Fruit fly (Drosophila melanogaster) whole organism, adult: ENCODE results near the gene CG14104.

ENCODE experiments used
- CG11617 ChIP-seq: fragments of 200-800 bp; sonication (Bioruptor generic); optimal IDR thresholded peaks from 2 replicates; lab custom pipeline; 2017; ENCODE audit warnings: mild to moderate bottlenecking, missing biosample characterization, missing genetic modification reagents, missing genetic modification characterization
- CG12768 ChIP-seq: fragments of 200-800 bp; sonication (Bioruptor generic); optimal IDR thresholded peaks from 2 replicates; lab custom pipeline; 2017; ENCODE audit warnings: missing biosample characterization, missing genetic modification characterization, mild to moderate bottlenecking, moderate library complexity, missing genetic modification reagents
- CG14711 ChIP-seq: fragments of 200-800 bp; sonication (Bioruptor generic); optimal IDR thresholded peaks from 2 replicates; lab custom pipeline; 2018; ENCODE audit warnings: missing biosample characterization, mild to moderate bottlenecking, missing genetic modification characterization, moderate library complexity
- CG1620 ChIP-seq: fragments of 200-800 bp; sonication (Bioruptor generic); optimal IDR thresholded peaks from 2 replicates; lab custom pipeline; 2016; ENCODE audit warnings: missing biosample characterization, missing genetic modification characterization
- CG33017 ChIP-seq: fragments of 200-800 bp; sonication (Bioruptor generic); optimal IDR thresholded peaks from 2 replicates; lab custom pipeline; 2018; ENCODE audit warnings: missing biosample characterization, mild to moderate bottlenecking, missing genetic modification characterization, moderate library complexity
- CG5204 ChIP-seq: fragments of 200-800 bp; sonication (Bioruptor generic); optimal IDR thresholded peaks from 2 replicates; lab custom pipeline; 2016; ENCODE audit warnings: missing biosample characterization, missing genetic modification characterization
- CG7045 ChIP-seq: fragments of 200-800 bp; sonication (Bioruptor generic); optimal IDR thresholded peaks from 2 replicates; lab custom pipeline; 2017; ENCODE audit warnings: missing biosample characterization, mild to moderate bottlenecking, missing genetic modification characterization
- CG7101 ChIP-seq: fragments of 200-800 bp; sonication (Bioruptor generic); optimal IDR thresholded peaks from 2 replicates; lab custom pipeline; 2018; ENCODE audit warnings: missing biosample characterization, mild to moderate bottlenecking, missing genetic modification characterization, moderate library complexity
- Clk ChIP-seq: fragments of 200-800 bp; sonication (Bioruptor generic); optimal IDR thresholded peaks from 2 replicates; lab custom pipeline; 2017; ENCODE audit warnings: missing biosample characterization, missing genetic modification characterization
- Crg-1 ChIP-seq: fragments of 200-800 bp; sonication (Bioruptor generic); optimal IDR thresholded peaks from 2 replicates; lab custom pipeline; 2016; ENCODE audit warnings: missing biosample characterization, missing genetic modification characterization
- Hr96 ChIP-seq: fragments of 200-800 bp; sonication (Bioruptor generic); optimal IDR thresholded peaks from 2 replicates; lab custom pipeline; 2016; ENCODE audit warnings: missing biosample characterization, missing genetic modification characterization
- Mnt ChIP-seq: fragments of 200-800 bp; sonication (Bioruptor generic); optimal IDR thresholded peaks from 2 replicates; lab custom pipeline; 2016; ENCODE audit warnings: missing biosample characterization, mild to moderate bottlenecking, missing genetic modification characterization
- bab1 ChIP-seq: fragments of 200-800 bp; sonication (Bioruptor generic); optimal IDR thresholded peaks from 3 replicates; lab custom pipeline; 2019; ENCODE audit warnings: missing biosample characterization, mild to moderate bottlenecking, missing genetic modification characterization, moderate library complexity
- cic ChIP-seq: fragments of 200-800 bp; sonication (Bioruptor generic); optimal IDR thresholded peaks from 2 replicates; lab custom pipeline; 2017; ENCODE audit warnings: missing biosample characterization, mild to moderate bottlenecking, missing genetic modification characterization, moderate library complexity
- cnc ChIP-seq, 2 experiments: fragments of >200 bp; optimal IDR thresholded peaks; 2 replicates each; lab custom pipeline; 2017
- kay ChIP-seq: fragments of 200-800 bp; sonication (Bioruptor generic); peaks from one replicate; lab custom pipeline; 2016; ENCODE audit warnings: missing biosample characterization, missing genetic modification characterization, borderline replicate concordance
- ovo ChIP-seq: fragments of 200-800 bp; sonication (Bioruptor generic); optimal IDR thresholded peaks from 2 replicates; lab custom pipeline; 2016; ENCODE audit warnings: missing biosample characterization, missing genetic modification characterization
- pad ChIP-seq: fragments of 200-800 bp; sonication (Bioruptor generic); optimal IDR thresholded peaks from 3 replicates; lab custom pipeline; 2017; ENCODE audit warnings: missing biosample characterization, missing genetic modification characterization, mild to moderate bottlenecking, moderate library complexity, missing genetic modification reagents
- tj ChIP-seq: fragments of 200-800 bp; sonication (Bioruptor generic); optimal IDR thresholded peaks from 3 replicates; lab custom pipeline; 2017; ENCODE audit warnings: missing biosample characterization, mild to moderate bottlenecking, missing genetic modification characterization, moderate library complexity
- toe ChIP-seq: fragments of 200-800 bp; sonication (Bioruptor generic); optimal IDR thresholded peaks from 2 replicates; lab custom pipeline; 2016; ENCODE audit warnings: missing biosample characterization, missing genetic modification characterization

Gene CG14104

DNA sequence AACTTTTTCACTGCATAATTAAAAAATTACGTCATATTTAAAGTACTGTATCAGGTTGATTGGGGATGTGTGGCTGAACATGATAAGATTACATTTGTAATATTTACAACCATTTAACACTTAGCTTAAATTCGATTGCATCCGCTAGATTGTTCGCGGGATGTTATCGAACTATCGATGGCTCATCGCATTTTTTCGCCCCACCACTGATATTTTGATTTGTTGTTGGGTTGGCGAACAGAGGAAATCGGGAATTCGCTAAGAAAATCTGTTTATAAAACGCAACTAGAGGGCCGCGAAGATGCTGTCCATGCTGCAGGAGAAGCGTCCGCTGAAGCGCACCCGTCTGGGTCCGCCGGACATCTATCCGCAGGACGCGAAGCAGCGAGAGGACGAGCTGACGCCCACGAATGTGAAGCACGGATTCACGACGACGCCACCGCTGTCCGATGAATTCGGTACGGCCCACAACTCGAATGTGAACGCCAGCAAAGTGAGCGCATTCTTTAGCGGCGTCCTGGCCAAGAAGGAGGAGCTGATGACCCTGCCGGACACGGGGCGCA is 29.5 kb upstream of the CG14104 start, which contains the start of gene kto:
kto (plus strand) TSS at position 240 of the 563 bp plus-strand sequence.
- TF ChIP-seq pad (GFP tag; lab: Kevin White, UChicago) (no peak), tj (GFP tag; lab: Kevin White, UChicago) (no peak), CG11617 (GFP tag; lab: Kevin White, UChicago) (no peak), Crg-1 (GFP tag; lab: Kevin White, UChicago) (no peak), bab1 (GFP tag; lab: Kevin White, UChicago) (peak; percentile 35), CG7101 (tag; lab: Kevin White, UChicago) (no peak), cic (GFP tag; lab: Kevin White, UChicago) (peak; percentile 3)

DNA sequence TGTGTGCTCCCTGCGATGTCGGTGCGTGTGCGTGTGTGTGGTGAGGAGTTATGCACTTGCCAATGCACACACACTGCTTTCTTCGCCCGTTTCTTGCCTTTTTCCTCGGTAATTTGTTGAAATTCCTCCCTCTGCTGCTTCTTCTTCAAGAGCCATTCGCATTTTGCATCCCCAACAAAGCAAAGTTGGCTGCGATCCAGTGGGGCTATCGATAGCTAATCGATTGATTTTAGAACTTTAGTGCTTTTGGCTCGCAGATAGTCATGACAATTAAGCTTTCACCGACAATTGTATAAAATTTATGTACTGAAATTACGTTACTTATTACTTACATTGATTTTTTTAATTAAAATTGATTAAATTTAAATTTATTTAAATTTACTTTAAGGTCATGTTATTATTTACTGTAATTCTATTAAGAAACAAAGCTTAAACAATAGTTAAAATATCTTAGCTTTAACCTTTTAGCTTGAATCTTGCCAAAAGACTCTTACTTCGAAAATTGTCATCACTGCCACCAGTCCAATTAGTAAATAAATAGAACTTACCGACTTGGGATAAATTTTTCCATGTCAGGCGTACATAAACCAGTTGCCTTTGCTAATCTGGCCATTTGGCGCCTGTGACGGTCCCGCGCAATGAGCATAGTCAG is 27.3 kb upstream of the CG14104 start, which contains the start of the genes trc and CG32221:
trc (minus strand) TSS at position 162 of the 652 bp plus-strand sequence.
CG32221 (plus strand) TSS at position 528 of the 652 bp plus-strand sequence.
- no peak for TF ChIP-seq Hr96 (GFP tag; lab: Kevin White, UChicago)
- no peak for TF ChIP-seq CG5204 (GFP tag; lab: Kevin White, UChicago)
- peak; percentile 53 for TF ChIP-seq ovo
- TF ChIP-seq Crg-1 (GFP tag; lab: Kevin White, UChicago) = no peak
- TF ChIP-seq CG12768 (GFP tag; lab: Kevin White, UChicago) = no peak
- TF ChIP-seq kay (GFP tag; lab: Kevin White, UChicago) = no peak
- TF ChIP-seq CG14711 (tag; lab: Kevin White, UChicago) = peak; percentile 41
- peak; percentile 66 for TF ChIP-seq bab1 (GFP tag; lab: Kevin White, UChicago)
- peak; percentile 61 for TF ChIP-seq CG1620 (GFP tag; lab: Kevin White, UChicago)
- TF ChIP-seq cic (GFP tag; lab: Kevin White, UChicago) = no peak
- TF ChIP-seq pad (GFP tag; lab: Kevin White, UChicago) = peak; percentile 59
- TF ChIP-seq CG7045 (GFP tag; lab: Kevin White, UChicago) = no peak
- TF ChIP-seq CG33017 (tag; lab: Kevin White, UChicago) = peak; percentile 38
- TF ChIP-seq cnc (optimal IDR thresholded peaks at IDR 0.05; lab: Kevin White, UChicago) = no peak
- TF ChIP-seq CG7101 (tag; lab: Kevin White, UChicago) = peak; percentile 75
- no peak for TF ChIP-seq Clk (GFP tag; lab: Kevin White, UChicago)
- TF ChIP-seq CG11617 (GFP tag; lab: Kevin White, UChicago) = peak; percentile 34
- TF ChIP-seq toe (GFP tag; lab: Kevin White, UChicago) = no peak
- peak; percentile 63 for TF ChIP-seq Mnt (GFP tag; lab: Kevin White, UChicago)
- TF ChIP-seq tj (GFP tag; lab: Kevin White, UChicago) = peak; percentile 21

DNA sequence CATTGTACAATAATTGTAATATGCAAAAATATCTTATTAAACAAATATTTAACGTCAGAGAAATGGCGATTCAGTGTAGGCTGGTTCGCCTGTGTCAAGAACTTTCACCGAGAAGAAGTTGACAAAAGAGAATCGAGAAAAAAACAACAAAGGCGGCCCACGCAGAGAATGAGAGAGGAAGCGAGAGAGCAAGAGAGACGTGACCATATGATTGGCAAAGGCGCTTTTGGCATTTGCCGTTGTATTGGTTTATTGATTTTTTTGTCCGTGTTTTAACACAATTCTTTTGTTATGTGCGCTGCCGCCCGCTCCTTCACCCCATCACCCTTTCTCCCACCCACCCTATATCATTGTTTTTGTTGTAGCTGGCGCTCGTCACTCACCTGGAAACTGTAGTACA is 26.2 kb upstream of the CG14104 start:
- no peak for TF ChIP-seq cnc (optimal IDR thresholded peaks at IDR 0.05; lab: Kevin White, UChicago)
- TF ChIP-seq CG12768 (GFP tag; lab: Kevin White, UChicago) = peak; percentile 17
- peak; percentile 10 for TF ChIP-seq bab1 (GFP tag; lab: Kevin White, UChicago)

DNA sequence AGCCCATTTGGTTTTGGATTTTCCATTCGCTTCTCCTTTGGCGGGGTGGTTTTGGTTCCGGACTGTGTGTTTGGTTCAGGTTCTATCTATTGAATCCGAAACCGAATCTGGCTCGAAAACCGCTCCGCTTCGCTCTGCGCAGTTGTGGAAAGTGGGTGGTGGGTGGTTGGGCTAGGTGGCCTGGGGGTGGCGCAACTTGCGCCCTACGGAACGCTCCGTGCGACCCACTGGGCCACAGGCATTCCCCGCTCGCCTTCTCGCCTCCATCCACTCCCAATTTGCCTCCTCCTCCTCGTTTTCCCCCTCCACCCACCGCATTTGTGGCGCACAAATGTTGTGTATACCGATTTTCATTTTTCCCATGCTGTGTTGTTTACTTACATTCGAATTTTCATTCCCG is 11.7 kb upstream of the CG14104 start:
- TF ChIP-seq CG11617 (GFP tag; lab: Kevin White, UChicago) = no peak
- no peak for TF ChIP-seq CG14711 (tag; lab: Kevin White, UChicago)
- TF ChIP-seq Mnt (GFP tag; lab: Kevin White, UChicago) = no peak
- TF ChIP-seq CG7045 (GFP tag; lab: Kevin White, UChicago) = no peak
- TF ChIP-seq Crg-1 (GFP tag; lab: Kevin White, UChicago) = no peak
- TF ChIP-seq ovo = no peak
- no peak for TF ChIP-seq bab1 (GFP tag; lab: Kevin White, UChicago)
- TF ChIP-seq toe (GFP tag; lab: Kevin White, UChicago) = no peak
- no peak for TF ChIP-seq CG1620 (GFP tag; lab: Kevin White, UChicago)
- no peak for TF ChIP-seq CG33017 (tag; lab: Kevin White, UChicago)

DNA sequence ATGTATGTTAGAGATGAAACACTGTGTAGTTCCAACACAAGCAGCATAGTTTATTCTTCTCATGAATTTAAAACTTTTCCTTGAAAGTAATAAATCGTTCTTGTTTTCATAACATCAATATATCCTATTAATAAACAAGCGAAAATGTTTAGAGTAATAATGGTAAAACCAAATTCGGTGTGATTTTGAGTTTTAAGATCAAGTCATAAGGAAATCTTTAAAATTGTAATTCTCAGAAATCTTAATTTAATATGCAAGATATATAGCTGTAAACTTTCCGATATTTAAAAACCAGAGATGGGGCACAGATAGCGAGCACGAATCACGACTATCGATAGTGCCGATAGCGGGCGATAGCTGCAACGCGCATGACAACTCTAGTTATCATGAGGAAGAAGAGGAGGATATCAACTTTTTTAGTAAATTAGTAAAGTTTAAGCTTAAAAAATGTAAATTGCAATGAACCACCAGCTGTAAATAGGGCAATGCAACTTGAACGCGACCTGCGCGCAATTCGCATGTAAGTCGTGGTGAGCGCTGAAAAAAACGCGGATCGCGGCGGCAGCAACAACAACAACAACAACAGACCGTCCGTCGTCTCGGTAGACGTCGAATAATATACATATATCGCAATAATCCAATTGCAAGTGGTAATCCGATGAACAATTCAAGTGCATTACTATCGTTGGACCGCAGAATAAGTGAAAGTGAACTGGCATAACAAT is 11.0 kb upstream of the CG14104 start, which contains the start of the genes Fibp and Deaf1:
Fibp (minus strand) TSS at position 161 of the 725 bp plus-strand sequence.
Deaf1 (plus strand) TSS at position 368 of the 725 bp plus-strand sequence.
- TF ChIP-seq CG33017 (tag; lab: Kevin White, UChicago) (peak; percentile 65), ovo (peak; percentile 76), pad (GFP tag; lab: Kevin White, UChicago) (peak; percentile 59), CG14711 (tag; lab: Kevin White, UChicago) (peak; percentile 96), Hr96 (GFP tag; lab: Kevin White, UChicago) (peak; percentile 88), Mnt (GFP tag; lab: Kevin White, UChicago) (peak; percentile 40), Crg-1 (GFP tag; lab: Kevin White, UChicago) (peak; percentile 81), CG7045 (GFP tag; lab: Kevin White, UChicago) (peak; percentile 76), CG1620 (GFP tag; lab: Kevin White, UChicago) (peak; percentile 87), CG7101 (tag; lab: Kevin White, UChicago) (peak; percentile 80), CG5204 (GFP tag; lab: Kevin White, UChicago) (no peak), Clk (GFP tag; lab: Kevin White, UChicago) (peak; percentile 66), CG12768 (GFP tag; lab: Kevin White, UChicago) (peak; percentile 74), bab1 (GFP tag; lab: Kevin White, UChicago) (peak; percentile 79), tj (GFP tag; lab: Kevin White, UChicago) (peak; percentile 43), kay (GFP tag; lab: Kevin White, UChicago) (no peak), CG11617 (GFP tag; lab: Kevin White, UChicago) (peak; percentile 85), toe (GFP tag; lab: Kevin White, UChicago) (peak; percentile 94), cic (GFP tag; lab: Kevin White, UChicago) (no peak), cnc (optimal IDR thresholded peaks at IDR 0.05; lab: Kevin White, UChicago) (no peak)
